Worm (Caenorhabditis elegans) whole organism, midembryonic: ENCODE data around the gene C40A11.4.

ENCODE experiments used
- T22C8.4 ChIP-seq: fragments of 200-800 bp; sonication (Bioruptor generic); IDR thresholded peaks from 2 replicates; pipeline ENCODE4 v1.3.6; 2022; ENCODE audit warnings: missing genetic modification characterization, missing compliant biosample characterization
- cog-1 ChIP-seq: sonication (generic microtip); optimal IDR thresholded peaks from 2 replicates; lab custom pipeline; 2016; ENCODE audit warnings: missing genetic modification characterization, missing compliant biosample characterization
- flt-1 ChIP-seq: fragments of 200-800 bp; sonication (Bioruptor generic); IDR thresholded peaks from 2 replicates; pipeline ENCODE4 v1.3.6; 2022; ENCODE audit warnings: missing genetic modification characterization, missing compliant biosample characterization
- klf-2 ChIP-seq: fragments of 200-800 bp; sonication (Bioruptor generic); conservative IDR thresholded peaks from 2 replicates; pipeline ENCODE4 v1.3.6; 2022; ENCODE audit warnings: missing genetic modification reagents, missing genetic modification characterization, missing compliant biosample characterization
- med-1 ChIP-seq: sonication (generic microtip); optimal IDR thresholded peaks from 2 replicates; lab custom pipeline; 2017; ENCODE audit warnings: missing genetic modification characterization, mild to moderate bottlenecking, missing compliant biosample characterization, antibody characterized with exemption, missing genetic modification reagents; ENCODE audit not compliant: insufficient read depth
- ref-1 ChIP-seq: fragments of 200-800 bp; sonication (Bioruptor generic); conservative IDR thresholded peaks from 2 replicates; pipeline ENCODE4 v1.3.6; 2022; ENCODE audit warnings: missing genetic modification reagents, missing genetic modification characterization, missing compliant biosample characterization
- tab-1 ChIP-seq: fragments of 200-800 bp; sonication (Bioruptor generic); IDR thresholded peaks from 2 replicates; pipeline ENCODE4 v1.3.6; 2022; ENCODE audit warnings: missing genetic modification characterization, missing compliant biosample characterization
- ztf-23 ChIP-seq: fragments of 200-800 bp; sonication (Bioruptor generic); IDR thresholded peaks from 2 replicates; pipeline ENCODE4 v1.3.6; 2022; ENCODE audit warnings: missing genetic modification reagents, missing genetic modification characterization, missing compliant biosample characterization
- ztf-29 ChIP-seq: fragments of 200-800 bp; sonication (Bioruptor generic); IDR thresholded peaks from 2 replicates; pipeline ENCODE4 v1.3.6; 2022; ENCODE audit warnings: missing genetic modification reagents, missing genetic modification characterization, missing compliant biosample characterization

Gene C40A11.4

ce11 chrII:2116794-2117193, 20.4 kb upstream of the C40A11.4 start, which contains the start of gene srh-195:
TSS of gene srh-195 (minus strand) at chrII:2116894.
- TF ChIP-seq med-1 (GFP tag; lab: Kevin White, UChicago) (no peak), klf-2 (no peak), ztf-29 (no peak), flt-1 (GFP tag; lab: Robert Waterston, UW) (no peak), ref-1 (GFP tag; lab: Robert Waterston, UW) (no peak), ztf-23 (GFP tag; lab: Robert Waterston, UW) (no peak), cog-1 (no peak), tab-1 (no peak), T22C8.4 (GFP tag; lab: Robert Waterston, UW) (no peak)

ce11 chrII:2122091-2122490, 15.1 kb upstream of the C40A11.4 start, which contains the start of gene math-37:
TSS of gene math-37 (minus strand) at chrII:2122191.
- TF ChIP-seq tab-1 (no peak), ztf-29 (no peak), T22C8.4 (GFP tag; lab: Robert Waterston, UW) (no peak), ref-1 (GFP tag; lab: Robert Waterston, UW) (no peak), klf-2 (no peak), ztf-23 (GFP tag; lab: Robert Waterston, UW) (no peak), cog-1 (no peak), med-1 (GFP tag; lab: Kevin White, UChicago) (no peak)

ce11 chrII:2122762-2123161, 14.5 kb upstream of the C40A11.4 start:
- TF ChIP-seq ref-1 (GFP tag; lab: Robert Waterston, UW) (no peak), klf-2 (no peak), cog-1 (no peak), med-1 (GFP tag; lab: Kevin White, UChicago) (no peak), ztf-29 (no peak), tab-1 (no peak), flt-1 (GFP tag; lab: Robert Waterston, UW) (no peak), ztf-23 (GFP tag; lab: Robert Waterston, UW) (no peak), T22C8.4 (GFP tag; lab: Robert Waterston, UW) (no peak)

ce11 chrII:2130770-2131169, 6.5 kb upstream of the C40A11.4 start, which contains the start of gene sdz-28:
TSS of gene sdz-28 (plus strand) at chrII:2131070.
- TF ChIP-seq T22C8.4 (GFP tag; lab: Robert Waterston, UW) (no peak), ref-1 (GFP tag; lab: Robert Waterston, UW) (no peak), cog-1 (no peak), tab-1 (no peak), ztf-23 (GFP tag; lab: Robert Waterston, UW) (no peak), flt-1 (GFP tag; lab: Robert Waterston, UW) (no peak), med-1 (GFP tag; lab: Kevin White, UChicago) (no peak), klf-2 (no peak), ztf-29 (no peak)

ce11 chrII:2135604-2136003, 1.6 kb upstream of the C40A11.4 start, which contains the start of gene hpo-7:
TSS of gene hpo-7 (minus strand) at chrII:2135704.
- TF ChIP-seq ref-1 (GFP tag; lab: Robert Waterston, UW) (no peak), ztf-23 (GFP tag; lab: Robert Waterston, UW) (no peak), cog-1 (no peak), tab-1 (no peak), med-1 (GFP tag; lab: Kevin White, UChicago) (no peak), T22C8.4 (GFP tag; lab: Robert Waterston, UW) (no peak), klf-2 (no peak), ztf-29 (no peak), flt-1 (GFP tag; lab: Robert Waterston, UW) (no peak)

ce11 chrII:2138901-2139300, 1.7 kb downstream of the C40A11.4 start:
- no peak for TF ChIP-seq klf-2
- no peak for TF ChIP-seq med-1 (GFP tag; lab: Kevin White, UChicago)
- TF ChIP-seq ztf-23 (GFP tag; lab: Robert Waterston, UW), result no peak
- no peak for TF ChIP-seq T22C8.4 (GFP tag; lab: Robert Waterston, UW)
- TF ChIP-seq flt-1 (GFP tag; lab: Robert Waterston, UW), result no peak
- no peak for TF ChIP-seq ztf-29
- no peak for TF ChIP-seq ref-1 (GFP tag; lab: Robert Waterston, UW)
- TF ChIP-seq cog-1, result no peak
- no peak for TF ChIP-seq tab-1

ce11 chrII:2140817-2141216, 3.6 kb downstream of the C40A11.4 start, which contains the start of gene C40A11.3:
TSS of gene C40A11.3 (plus strand) at chrII:2141117.
- TF ChIP-seq ztf-29, result no peak
- TF ChIP-seq med-1 (GFP tag; lab: Kevin White, UChicago), result no peak
- TF ChIP-seq flt-1 (GFP tag; lab: Robert Waterston, UW), result no peak
- TF ChIP-seq ztf-23 (GFP tag; lab: Robert Waterston, UW), result no peak
- no peak for TF ChIP-seq cog-1
- TF ChIP-seq ref-1 (GFP tag; lab: Robert Waterston, UW), result no peak
- no peak for TF ChIP-seq T22C8.4 (GFP tag; lab: Robert Waterston, UW)

- no peak for TF ChIP-seq T22C8.4 (GFP tag; lab: Robert Waterston, UW)
- TF ChIP-seq flt-1 (GFP tag; lab: Robert Waterston, UW), result no peak
- TF ChIP-seq ztf-29, result no peak
- no peak for TF ChIP-seq tab-1
- no peak for TF ChIP-seq klf-2
- TF ChIP-seq cog-1, result no peak
- no peak for TF ChIP-seq ztf-23 (GFP tag; lab: Robert Waterston, UW)
- no peak for TF ChIP-seq ref-1 (GFP tag; lab: Robert Waterston, UW)
- no peak for TF ChIP-seq med-1 (GFP tag; lab: Kevin White, UChicago)
Observed at ce11 chrII:2145566-2145965, 8.3 kb downstream of the C40A11.4 start, which contains the start of gene C40A11.6. TSS of gene C40A11.6 (minus strand) at chrII:2145666.

- TF ChIP-seq cog-1 (no peak), tab-1 (no peak), T22C8.4 (GFP tag; lab: Robert Waterston, UW) (no peak), ztf-23 (GFP tag; lab: Robert Waterston, UW) (no peak), ref-1 (GFP tag; lab: Robert Waterston, UW) (no peak), flt-1 (GFP tag; lab: Robert Waterston, UW) (no peak), med-1 (GFP tag; lab: Kevin White, UChicago) (no peak), ztf-29 (no peak), klf-2 (no peak)
Observed at ce11 chrII:2146900-2147375, 9.7 kb downstream of the C40A11.4 start, which contains the start of gene C40A11.2. TSS of gene C40A11.2 (plus strand) at chrII:2146950.
